Fruit fly (Drosophila melanogaster): Measurements from ENCODE around the gene CG17075.

Gene CG17075

dm6 chr2L:277122-277671 is 9.9 kb upstream of the CG17075 start, which contains the start of gene smo (continued):
- TF ChIP-seq HHEX (GFP tag; optimal IDR thresholded peaks at IDR 0.05): no peak
- TF ChIP-seq seq (GFP tag; IDR thresholded peaks at IDR 0.05): no peak
- no peak for TF ChIP-seq wek (GFP tag; optimal IDR thresholded peaks at IDR 0.05)
- TF ChIP-seq fru (optimal IDR thresholded peaks at IDR 0.05): no peak
- peak; percentile 65 for TF ChIP-seq Lhr (GFP tag; optimal IDR thresholded peaks at IDR 0.05)
- no peak for TF ChIP-seq CG1792 (GFP tag; optimal IDR thresholded peaks at IDR 0.05)
- peak; percentile 62 for TF ChIP-seq CG3847 (GFP tag; IDR thresholded peaks at IDR 0.05)
- TF ChIP-seq Bgb (GFP tag; IDR thresholded peaks at IDR 0.05; ENCODE audit: partially characterized antibody): peak; percentile 87
- no peak for TF ChIP-seq CG6683 (GFP tag; optimal IDR thresholded peaks at IDR 0.05)
- TF ChIP-seq unpg (GFP tag; optimal IDR thresholded peaks at IDR 0.05): no peak
- TF ChIP-seq Tbp (GFP tag; optimal IDR thresholded peaks at IDR 0.05): no peak
- TF ChIP-seq vnd (GFP tag; IDR thresholded peaks at IDR 0.05; ENCODE audit: partially characterized antibody): peak; percentile 79
- TF ChIP-seq CG12236 (GFP tag; optimal IDR thresholded peaks at IDR 0.05): no peak
- TF ChIP-seq sisA (GFP tag; IDR thresholded peaks at IDR 0.05): peak; percentile 44; the same call in 1 of the 2 replicates
- TF ChIP-seq CG32772 (GFP tag; IDR thresholded peaks at IDR 0.05): no peak
- no peak for TF ChIP-seq pb (GFP tag; optimal IDR thresholded peaks at IDR 0.05)
- no peak for TF ChIP-seq Fer2 (tag; optimal IDR thresholded peaks at IDR 0.05)
- TF ChIP-seq zen2 (GFP tag; IDR thresholded peaks at IDR 0.05; ENCODE audit: partially characterized antibody): peak; percentile 57; the same call in 1 of the 3 replicates
- no peak for TF ChIP-seq fd96Cb (tag; optimal IDR thresholded peaks at IDR 0.05)
- TF ChIP-seq pnt (GFP tag; optimal IDR thresholded peaks at IDR 0.05): peak; percentile 22
- TF ChIP-seq CG3065 (GFP tag; optimal IDR thresholded peaks at IDR 0.05): no peak
- no peak for TF ChIP-seq CG11695 (GFP tag; IDR thresholded peaks at IDR 0.05)
- peak; percentile 22 for TF ChIP-seq mam (GFP tag; optimal IDR thresholded peaks at IDR 0.05)
- peak; percentile 19 for TF ChIP-seq CG18011 (GFP tag; optimal IDR thresholded peaks at IDR 0.05)
- TF ChIP-seq CG7963 (GFP tag; IDR thresholded peaks at IDR 0.05; ENCODE audit: partially characterized antibody): peak; percentile 73
- peak; percentile 26 for TF ChIP-seq ind (GFP tag; optimal IDR thresholded peaks at IDR 0.05)
- TF ChIP-seq CG1603 (tag; optimal IDR thresholded peaks at IDR 0.05): peak; percentile 84
- no peak for TF ChIP-seq Poxn (GFP tag; IDR thresholded peaks at IDR 0.05)
- TF ChIP-seq CG12071 (GFP tag; optimal IDR thresholded peaks at IDR 0.05): no peak
- no peak for TF ChIP-seq tup (GFP tag; optimal IDR thresholded peaks at IDR 0.05)
- TF ChIP-seq disco-r (GFP tag; optimal IDR thresholded peaks at IDR 0.05): peak; percentile 34
- TF ChIP-seq Elba2 (GFP tag; optimal IDR thresholded peaks at IDR 0.05): no peak
- no peak for TF ChIP-seq psq (GFP tag; optimal IDR thresholded peaks at IDR 0.05)
- no peak for TF ChIP-seq cg (GFP tag; optimal IDR thresholded peaks at IDR 0.05)
- TF ChIP-seq chm (GFP tag; IDR thresholded peaks at IDR 0.05): no peak
- TF ChIP-seq Hmr (GFP tag; optimal IDR thresholded peaks at IDR 0.05): peak; percentile 60
- TF ChIP-seq CG17361 (GFP tag; IDR thresholded peaks at IDR 0.05): peak; percentile 41; the same call in 2 of the 3 replicates
- TF ChIP-seq CG1832 (GFP tag; optimal IDR thresholded peaks at IDR 0.05): no peak
- TF ChIP-seq wor (GFP tag; IDR thresholded peaks at IDR 0.05): no peak
- no peak for TF ChIP-seq gsb (GFP tag; IDR thresholded peaks at IDR 0.05)
- TF ChIP-seq CG2129 (GFP tag; IDR thresholded peaks at IDR 0.05; ENCODE audit: partially characterized antibody): peak; percentile 71; the same call in 1 of the 2 replicates
- peak; percentile 84 for TF ChIP-seq sens (GFP tag)
- no peak for TF ChIP-seq Jarid2 (GFP tag; optimal IDR thresholded peaks at IDR 0.05)
- no peak for TF ChIP-seq Drgx (GFP tag; IDR thresholded peaks at IDR 0.05)
- TF ChIP-seq gfzf (GFP tag; optimal IDR thresholded peaks at IDR 0.05): peak; percentile 95
- TF ChIP-seq CG6175 (GFP tag; IDR thresholded peaks at IDR 0.05): no peak
- no peak for TF ChIP-seq ap (GFP tag; IDR thresholded peaks at IDR 0.05)
- peak; percentile 69 for TF ChIP-seq p53 (GFP tag; optimal IDR thresholded peaks at IDR 0.05)
- TF ChIP-seq CG15514 (GFP tag; optimal IDR thresholded peaks at IDR 0.05): peak; percentile 69
- TF ChIP-seq CG13624 (GFP tag; optimal IDR thresholded peaks at IDR 0.05): peak; percentile 24
- no peak for TF ChIP-seq crc (GFP tag; optimal IDR thresholded peaks at IDR 0.05)
